Worm (Caenorhabditis elegans): ENCODE data around the gene Y32B12C.1.
A peak's percentile ranks its signal among the peaks of the same experiment; 100 is the strongest.

Y32B12C.1 gene

ce11 chrV:16622754-16623261, 16.4 kb downstream of the Y32B12C.1 start, which contains the start of gene Y70C5A.2:
TSS of gene Y70C5A.2 (minus strand) at chrV:16623211.
- TF ChIP-seq spr-3 (GFP tag; optimal IDR thresholded peaks at IDR 0.05) (no peak), tag-97 (GFP tag; IDR thresholded peaks at IDR 0.05) (no peak), snpc-1.2 (GFP tag; IDR thresholded peaks at IDR 0.05) (0 out of 2 replicates have a peak, but pooled peaks have one; percentile 9), nhr-111 (GFP tag; optimal IDR thresholded peaks at IDR 0.05) (no peak), unc-62 (GFP tag; optimal IDR thresholded peaks at IDR 0.05 in 1 of 2) (peak in 1 of 2 experiments; percentile 20), unc-62 (tag; optimal IDR thresholded peaks at IDR 0.05) (no peak), F44E2.7 (GFP tag; IDR thresholded peaks at IDR 0.05) (no peak), zip-2 (tag; optimal IDR thresholded peaks at IDR 0.05) (no peak), lsy-2 (tag; optimal IDR thresholded peaks at IDR 0.05) (no peak)

ce11 chrV:16627962-16628361, 21.5 kb downstream of the Y32B12C.1 start, which contains the start of gene oac-53:
TSS of gene oac-53 (minus strand) at chrV:16627970.
- TF ChIP-seq nhr-237 (tag; optimal IDR thresholded peaks at IDR 0.05) (no peak), lin-13 (GFP tag; optimal IDR thresholded peaks at IDR 0.05) (no peak), F44E2.7 (GFP tag; IDR thresholded peaks at IDR 0.05) (no peak), lsy-2 (tag; optimal IDR thresholded peaks at IDR 0.05) (no peak), dpl-1 (GFP tag; optimal IDR thresholded peaks at IDR 0.05) (no peak), hlh-11 (tag; optimal IDR thresholded peaks at IDR 0.05) (peak; percentile 4), pqm-1 (tag; optimal IDR thresholded peaks at IDR 0.05) (peak; percentile 62), lir-3 (tag; optimal IDR thresholded peaks at IDR 0.05) (no peak), php-3 (GFP tag; IDR thresholded peaks at IDR 0.05) (peak; percentile 59; the same call in 1 of the 2 replicates), ctbp-1 (GFP tag; IDR thresholded peaks at IDR 0.05) (no peak), spr-1 (tag; optimal IDR thresholded peaks at IDR 0.05) (no peak), nhr-28 (tag; optimal IDR thresholded peaks at IDR 0.05) (peak; percentile 7), mxl-2 (GFP tag; conservative IDR thresholded peaks at IDR 0.05) (no peak), dve-1 (tag; optimal IDR thresholded peaks at IDR 0.05; ENCODE audit: insufficient read depth) (no peak), ZK546.5 (tag; optimal IDR thresholded peaks at IDR 0.05) (no peak), aha-1 (tag) (no peak), lin-15B (tag; optimal IDR thresholded peaks at IDR 0.05) (no peak), zip-2 (tag; optimal IDR thresholded peaks at IDR 0.05) (no peak)

ce11 chrV:16628991-16629390, 22.6 kb downstream of the Y32B12C.1 start, which contains the start of gene W06G6.2:
TSS of gene W06G6.2 (plus strand) at chrV:16629291.
- TF ChIP-seq mxl-2 (GFP tag; conservative IDR thresholded peaks at IDR 0.05) (no peak), ctbp-1 (GFP tag; IDR thresholded peaks at IDR 0.05) (no peak), hlh-30 (tag; optimal IDR thresholded peaks at IDR 0.05; ENCODE audit: insufficient read depth) (no peak), spr-3 (GFP tag; optimal IDR thresholded peaks at IDR 0.05) (no peak), pqm-1 (tag; optimal IDR thresholded peaks at IDR 0.05) (no peak), hif-1 (tag; optimal IDR thresholded peaks at IDR 0.05) (no peak), F49E8.2 (tag; optimal IDR thresholded peaks at IDR 0.05; ENCODE audit: borderline replicate concordance) (no peak), ZK546.5 (tag; optimal IDR thresholded peaks at IDR 0.05) (no peak), daf-16 (GFP tag; optimal IDR thresholded peaks at IDR 0.05) (no peak), daf-16 (tag; optimal IDR thresholded peaks at IDR 0.05) (no peak), daf-8 (GFP tag; IDR thresholded peaks at IDR 0.05) (no peak)

ce11 chrV:16629600-16629999, 23.2 kb downstream of the Y32B12C.1 start, which contains the start of gene srd-21:
TSS of gene srd-21 (plus strand) at chrV:16629900.
- TF ChIP-seq madf-5 (GFP tag; IDR thresholded peaks at IDR 0.05) (no peak), aha-1 (tag) (peak; percentile 58), Y75B8A.6 (GFP tag; IDR thresholded peaks at IDR 0.05) (no peak), unc-62 (GFP tag; optimal IDR thresholded peaks at IDR 0.05 in 1 of 2) (peak in 1 of 2 experiments; percentile 27), unc-62 (tag; optimal IDR thresholded peaks at IDR 0.05) (no peak), nhr-25 (tag; optimal IDR thresholded peaks at IDR 0.05; ENCODE audit: borderline replicate concordance, insufficient read depth) (no peak), nhr-76 (tag; optimal IDR thresholded peaks at IDR 0.05) (no peak)

All from whole organism, L4 larva.